Worm (Caenorhabditis elegans) whole organism, young adult: ENCODE data around the gene unc-79.

ENCODE experiments used
- B0019.2 ChIP-seq: fragments of 200-800 bp; sonication (Bioruptor generic); conservative IDR thresholded peaks from 2 replicates; pipeline ENCODE4 v1.3.6; 2022; ENCODE audit warnings: missing genetic modification reagents, missing genetic modification characterization, missing compliant biosample characterization
- D2030.7 ChIP-seq: fragments of 200-800 bp; sonication (Bioruptor generic); IDR thresholded peaks from 2 replicates; pipeline ENCODE4 v1.3.6; 2022; ENCODE audit warnings: missing genetic modification reagents, missing genetic modification characterization, missing compliant biosample characterization
- F22D6.2 ChIP-seq: sonication (generic microtip); optimal IDR thresholded peaks from 2 replicates; lab custom pipeline; 2016; ENCODE audit warnings: mild to moderate bottlenecking, missing genetic modification characterization, missing compliant biosample characterization
- F33H1.4 ChIP-seq: fragments of 200-800 bp; sonication (Bioruptor generic); IDR thresholded peaks from 2 replicates; pipeline ENCODE4 v1.3.6; 2022; ENCODE audit warnings: missing genetic modification reagents, missing genetic modification characterization, missing compliant biosample characterization
- F39B2.1 ChIP-seq: fragments of 200-800 bp; sonication (Bioruptor generic); IDR thresholded peaks from 2 replicates; pipeline ENCODE4 v1.3.6; 2022; ENCODE audit warnings: missing genetic modification reagents, missing genetic modification characterization, missing compliant biosample characterization
- K11D2.4 ChIP-seq: fragments of 200-800 bp; sonication (Bioruptor generic); IDR thresholded peaks from 2 replicates; pipeline ENCODE4 v1.3.6; 2022; ENCODE audit warnings: missing genetic modification reagents, missing genetic modification characterization, missing compliant biosample characterization
- Y56A3A.18 ChIP-seq: fragments of 200-800 bp; sonication (Bioruptor generic); IDR thresholded peaks from 2 replicates; pipeline ENCODE4 v1.3.6; 2022; ENCODE audit warnings: missing genetic modification reagents, missing genetic modification characterization, missing compliant biosample characterization
- akir-1 ChIP-seq: fragments of 200-800 bp; sonication (Bioruptor generic); optimal IDR thresholded peaks from 2 replicates; lab custom pipeline; 2018; ENCODE audit warnings: mild to moderate bottlenecking, missing genetic modification characterization, moderate library complexity, missing compliant biosample characterization
- ama-1 ChIP-seq, 3 experiments: fragments of 150-350 bp in 1 of 3; sonication (generic microtip) in 2 of 3; optimal IDR thresholded peaks; 2 replicates each; lab custom pipeline; 2014 to 2018; ENCODE audit warnings: missing biosample characterization in 2 of 3, missing genetic modification characterization in 2 of 3, missing genetic modification reagents in 2 of 3
- attf-6 ChIP-seq: fragments of 200-800 bp; sonication (Bioruptor generic); IDR thresholded peaks from 2 replicates; pipeline ENCODE4 v1.3.6; 2022; ENCODE audit warnings: missing genetic modification reagents, missing genetic modification characterization, missing compliant biosample characterization
- bed-1 ChIP-seq: fragments of 200-800 bp; sonication (Bioruptor generic); IDR thresholded peaks from 2 replicates; pipeline ENCODE4 v1.3.6; 2022; ENCODE audit warnings: missing genetic modification reagents, missing genetic modification characterization, missing compliant biosample characterization
- cebp-1 ChIP-seq, 2 experiments: fragments of 200-800 bp in 1 of 2; sonication (Bioruptor generic) in 1 of 2; sonication (generic microtip) in 1 of 2; IDR thresholded peaks in 1 of 2; optimal IDR thresholded peaks in 1 of 2; 2 replicates each; pipeline versions ENCODE4 v1.3.6 to Lab custom; 2017 to 2022; ENCODE audit warnings: missing compliant biosample characterization in 2 of 2, missing genetic modification characterization in 2 of 2, mild to moderate bottlenecking in 1 of 2, missing genetic modification reagents in 1 of 2, moderate library complexity in 1 of 2
- ceh-100 ChIP-seq: fragments of 200-800 bp; sonication (Bioruptor generic); IDR thresholded peaks from 2 replicates; pipeline ENCODE4 v1.3.6; 2022; ENCODE audit warnings: missing genetic modification reagents, missing genetic modification characterization, missing compliant biosample characterization
- ceh-27 ChIP-seq: fragments of 200-800 bp; sonication (Bioruptor generic); optimal IDR thresholded peaks from 2 replicates; lab custom pipeline; 2018; ENCODE audit warnings: mild to moderate bottlenecking, missing genetic modification characterization, moderate library complexity, missing compliant biosample characterization
- ceh-91 ChIP-seq: fragments of 200-800 bp; sonication (Bioruptor generic); IDR thresholded peaks from 2 replicates; pipeline ENCODE4 v1.3.6; 2022; ENCODE audit warnings: missing genetic modification reagents, missing genetic modification characterization, missing compliant biosample characterization
- chd-7 ChIP-seq: sonication (generic microtip); optimal IDR thresholded peaks from 2 replicates; lab custom pipeline; 2016; ENCODE audit warnings: mild to moderate bottlenecking, missing genetic modification characterization, moderate library complexity, missing compliant biosample characterization
- dox-1 ChIP-seq: fragments of 200-800 bp; sonication (Bioruptor generic); IDR thresholded peaks from 2 replicates; pipeline ENCODE4 v1.3.6; 2022; ENCODE audit warnings: missing genetic modification reagents, missing genetic modification characterization, missing compliant biosample characterization
- dpff-1 ChIP-seq: sonication (generic microtip); optimal IDR thresholded peaks from 2 replicates; lab custom pipeline; 2017; ENCODE audit warnings: mild to moderate bottlenecking, missing genetic modification characterization, missing compliant biosample characterization
- dpl-1 ChIP-seq: fragments of 150-350 bp; optimal IDR thresholded peaks from 2 replicates; lab custom pipeline; 2014; ENCODE audit warnings: missing biosample characterization, missing genetic modification reagents, missing genetic modification characterization
- efl-1 ChIP-seq: fragments of 150-350 bp; optimal IDR thresholded peaks from 2 replicates; lab custom pipeline; 2014; ENCODE audit warnings: missing biosample characterization, missing genetic modification reagents, missing genetic modification characterization
- egl-44 ChIP-seq: fragments of 200-800 bp; sonication (Bioruptor generic); IDR thresholded peaks from 2 replicates; pipeline ENCODE4 v1.3.6; 2022; ENCODE audit warnings: missing genetic modification reagents, missing genetic modification characterization, missing compliant biosample characterization
- egrh-3 ChIP-seq: fragments of 200-800 bp; sonication (Bioruptor generic); IDR thresholded peaks from 2 replicates; pipeline ENCODE4 v1.3.6; 2022; ENCODE audit warnings: missing genetic modification reagents, missing genetic modification characterization, missing compliant biosample characterization
- hlh-26 ChIP-seq: fragments of 200-800 bp; sonication (Bioruptor generic); conservative IDR thresholded peaks from 2 replicates; pipeline ENCODE4 v1.3.6; 2022; ENCODE audit warnings: missing genetic modification reagents, missing genetic modification characterization, missing compliant biosample characterization
- hmg-1.2 ChIP-seq: fragments of 200-800 bp; sonication (Bioruptor generic); IDR thresholded peaks from 2 replicates; pipeline ENCODE4 v1.3.6; 2022; ENCODE audit warnings: missing genetic modification reagents, missing genetic modification characterization, missing compliant biosample characterization
- hrde-1 ChIP-seq: sonication (generic microtip); optimal IDR thresholded peaks from 2 replicates; lab custom pipeline; 2016; ENCODE audit warnings: missing genetic modification characterization, mild to moderate bottlenecking, missing compliant biosample characterization, moderate library complexity, missing genotype, missing genetic modification reagents, borderline replicate concordance
- hsf-1 ChIP-seq: fragments of 200-800 bp; sonication (Bioruptor generic); IDR thresholded peaks from 2 replicates; pipeline ENCODE4 v1.3.6; 2022; ENCODE audit warnings: missing genetic modification reagents, missing genetic modification characterization, missing compliant biosample characterization
- let-526 ChIP-seq: fragments of 200-800 bp; sonication (Bioruptor generic); IDR thresholded peaks from 2 replicates; pipeline ENCODE4 v1.3.6; 2022; ENCODE audit warnings: missing genetic modification reagents, missing genetic modification characterization, missing compliant biosample characterization
- lin-26 ChIP-seq: fragments of 200-800 bp; sonication (Bioruptor generic); IDR thresholded peaks from 2 replicates; pipeline ENCODE4 v1.3.6; 2022; ENCODE audit warnings: missing genetic modification reagents, missing genetic modification characterization, missing compliant biosample characterization
- lin-40 ChIP-seq: sonication (generic microtip); optimal IDR thresholded peaks from 2 replicates; lab custom pipeline; 2016; ENCODE audit warnings: missing genetic modification characterization, mild to moderate bottlenecking, missing compliant biosample characterization, missing genotype, missing genetic modification reagents
- lin-54 ChIP-seq: fragments of 200-800 bp; sonication (Bioruptor generic); optimal IDR thresholded peaks from 2 replicates; lab custom pipeline; 2018; ENCODE audit warnings: mild to moderate bottlenecking, missing genetic modification characterization, missing compliant biosample characterization
- lsl-1 ChIP-seq: fragments of 200-800 bp; sonication (Bioruptor generic); optimal IDR thresholded peaks from 2 replicates; lab custom pipeline; 2018; ENCODE audit warnings: mild to moderate bottlenecking, missing genetic modification characterization, moderate library complexity, missing compliant biosample characterization
- madf-3 ChIP-seq: fragments of 200-800 bp; sonication (Bioruptor generic); IDR thresholded peaks from 2 replicates; pipeline ENCODE4 v1.3.6; 2022; ENCODE audit warnings: missing genetic modification reagents, missing genetic modification characterization, missing compliant biosample characterization
- madf-6 ChIP-seq: fragments of 200-800 bp; sonication (Bioruptor generic); IDR thresholded peaks from 2 replicates; pipeline ENCODE4 v1.3.6; 2022; ENCODE audit warnings: missing genetic modification reagents, missing genetic modification characterization, missing compliant biosample characterization
- madf-8 ChIP-seq: fragments of 200-800 bp; sonication (Bioruptor generic); conservative IDR thresholded peaks from 2 replicates; pipeline ENCODE4 v1.3.6; 2022; ENCODE audit warnings: missing genetic modification reagents, missing genetic modification characterization, missing compliant biosample characterization
- mel-28 ChIP-seq: sonication (generic microtip); optimal IDR thresholded peaks from 2 replicates; lab custom pipeline; 2016; ENCODE audit warnings: borderline replicate concordance, mild to moderate bottlenecking, missing genetic modification characterization, missing compliant biosample characterization
- mes-4 ChIP-seq: sonication (generic microtip); optimal IDR thresholded peaks from 2 replicates; lab custom pipeline; 2016; ENCODE audit warnings: missing genotype, missing genetic modification characterization, missing compliant biosample characterization
- nfya-2 ChIP-seq: fragments of 200-800 bp; sonication (Bioruptor generic); IDR thresholded peaks from 2 replicates; pipeline ENCODE4 v1.3.6; 2022; ENCODE audit warnings: missing genetic modification reagents, missing genetic modification characterization, missing compliant biosample characterization
- nhr-27 ChIP-seq: fragments of 200-800 bp; sonication (Bioruptor generic); optimal IDR thresholded peaks from 2 replicates; lab custom pipeline; 2018; ENCODE audit warnings: mild to moderate bottlenecking, missing genetic modification characterization, moderate library complexity, missing compliant biosample characterization
- snpc-1.1 ChIP-seq: sonication (generic microtip); optimal IDR thresholded peaks from 2 replicates; lab custom pipeline; 2017; ENCODE audit warnings: missing genetic modification characterization, mild to moderate bottlenecking, missing compliant biosample characterization, antibody characterized with exemption, moderate library complexity, missing genotype, missing genetic modification reagents; ENCODE audit not compliant: insufficient read depth
- snpc-4 ChIP-seq, 5 experiments: fragments of 150-350 bp in 1 of 5; sonication (generic microtip) in 4 of 5; optimal IDR thresholded peaks; 2 replicates each; lab custom pipeline; 2014 to 2018; ENCODE audit warnings: missing genetic modification characterization in 5 of 5, missing biosample characterization in 3 of 5, antibody characterized with exemption in 2 of 5, mild to moderate bottlenecking in 2 of 5, missing compliant biosample characterization in 2 of 5, missing genotype in 2 of 5, moderate library complexity in 2 of 5, missing genetic modification reagents in 1 of 5
- tlf-1 ChIP-seq: fragments of 200-800 bp; sonication (Bioruptor generic); optimal IDR thresholded peaks from 2 replicates; lab custom pipeline; 2018; ENCODE audit warnings: mild to moderate bottlenecking, missing genetic modification characterization, missing compliant biosample characterization
- unc-130 ChIP-seq: sonication (generic microtip); optimal IDR thresholded peaks from 2 replicates; lab custom pipeline; 2016; ENCODE audit warnings: missing genetic modification reagents, missing genetic modification characterization, missing compliant biosample characterization
- zfh-2 ChIP-seq: fragments of 200-800 bp; sonication (Bioruptor generic); conservative IDR thresholded peaks from 2 replicates; pipeline ENCODE4 v1.3.6; 2022; ENCODE audit warnings: missing genetic modification reagents, missing genetic modification characterization, missing compliant biosample characterization

Gene unc-79

DNA sequence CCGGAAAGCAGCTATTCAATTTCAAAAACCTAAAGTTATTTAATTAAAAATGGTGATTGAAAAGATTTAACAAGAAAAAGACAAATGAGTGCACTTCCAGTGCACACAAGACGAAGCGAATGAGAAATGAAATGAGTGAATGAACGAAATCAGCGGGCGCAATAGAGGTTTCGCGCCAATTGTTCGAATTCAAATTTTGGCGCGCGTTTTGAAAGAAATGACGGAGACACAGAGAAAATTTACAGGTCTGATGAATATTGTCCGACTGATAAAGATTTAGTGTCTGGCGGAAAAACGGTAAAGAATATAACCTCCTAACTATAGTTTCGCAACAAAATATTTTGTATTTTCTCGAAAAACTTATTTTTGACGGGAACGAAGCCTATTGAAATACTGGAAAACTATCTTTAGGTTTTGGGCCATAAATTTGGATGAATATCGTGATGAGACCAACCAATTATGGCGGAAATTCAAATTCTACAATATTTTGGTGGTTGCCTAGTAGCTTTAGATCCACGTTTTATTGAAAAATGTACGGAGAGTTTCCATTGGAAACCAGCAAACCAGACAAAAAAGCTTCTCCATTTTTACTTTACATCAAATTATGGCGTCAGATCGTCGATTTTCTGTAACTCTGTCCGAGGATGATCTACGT lies 29.1 kb downstream of the unc-79 start, which contains the start of gene C03C10.7 (continued):
- TF ChIP-seq D2030.7, result peak; percentile 55
- no peak for TF ChIP-seq snpc-1.1 (tag; lab: Kevin White, UChicago)
- TF ChIP-seq nhr-27 (tag; lab: Kevin White, UChicago), result no peak
- TF ChIP-seq hlh-26 (GFP tag; lab: Robert Waterston, UW), result no peak
- no peak for TF ChIP-seq ceh-27 (GFP tag; lab: Kevin White, UChicago)
- TF ChIP-seq hrde-1 (tag; lab: Kevin White, UChicago), result peak; percentile 7
- TF ChIP-seq lin-40 (tag; lab: Kevin White, UChicago), result no peak
- TF ChIP-seq hsf-1 (GFP tag; lab: Robert Waterston, UW), result peak; percentile 80
- peak; percentile 74 for TF ChIP-seq lin-54 (GFP tag; lab: Kevin White, UChicago)
- peak; percentile 83 for TF ChIP-seq madf-3 (GFP tag; lab: Robert Waterston, UW)
- peak; percentile 60 for TF ChIP-seq F33H1.4
- TF ChIP-seq lin-26 (GFP tag; lab: Robert Waterston, UW), result 0 out of 2 replicates have a peak, but pooled peaks have one; percentile 10
- TF ChIP-seq lsl-1 (GFP tag; lab: Kevin White, UChicago), result peak; percentile 51
- TF ChIP-seq mel-28, result no peak
- TF ChIP-seq madf-6 (GFP tag; lab: Robert Waterston, UW), result peak; percentile 98
- TF ChIP-seq efl-1 (GFP tag; lab: Kevin White, UChicago), result peak; percentile 91
- no peak for TF ChIP-seq snpc-4 (GFP tag; optimal IDR thresholded peaks at IDR 0.05; lab: Kevin White, UChicago)
- peak in 1 of 4 experiments; percentile 12 for TF ChIP-seq snpc-4 (tag; optimal IDR thresholded peaks at IDR 0.05; lab: Kevin White, UChicago)
- no peak for TF ChIP-seq Y56A3A.18 (GFP tag; lab: Robert Waterston, UW)
- TF ChIP-seq B0019.2 (GFP tag; lab: Robert Waterston, UW), result no peak
- no peak for TF ChIP-seq zfh-2 (GFP tag; lab: Robert Waterston, UW)
- no peak for TF ChIP-seq dpff-1 (tag; lab: Kevin White, UChicago)
- no peak for TF ChIP-seq F39B2.1
- peak; percentile 17 for TF ChIP-seq unc-130 (GFP tag; lab: Kevin White, UChicago)
- TF ChIP-seq mes-4 (tag; lab: Kevin White, UChicago), result no peak
- peak; percentile 74 for TF ChIP-seq ceh-91 (GFP tag; lab: Robert Waterston, UW)
- no peak for TF ChIP-seq egl-44 (GFP tag; lab: Robert Waterston, UW)
- no peak for TF ChIP-seq K11D2.4 (GFP tag; lab: Robert Waterston, UW)
- no peak for TF ChIP-seq ceh-100 (GFP tag; lab: Robert Waterston, UW)
- peak; percentile 67 for TF ChIP-seq dpl-1
- TF ChIP-seq ama-1 (optimal IDR thresholded peaks at IDR 0.05; lab: Kevin White, UChicago), result no peak
- no peak for TF ChIP-seq ama-1 (GFP tag; optimal IDR thresholded peaks at IDR 0.05; lab: Kevin White, UChicago)
- no peak for TF ChIP-seq attf-6 (GFP tag; lab: Robert Waterston, UW)
- TF ChIP-seq F22D6.2 (tag; lab: Kevin White, UChicago), result no peak
- TF ChIP-seq madf-8, result peak; percentile 89
- TF ChIP-seq tlf-1 (GFP tag; lab: Kevin White, UChicago), result peak; percentile 3

DNA sequence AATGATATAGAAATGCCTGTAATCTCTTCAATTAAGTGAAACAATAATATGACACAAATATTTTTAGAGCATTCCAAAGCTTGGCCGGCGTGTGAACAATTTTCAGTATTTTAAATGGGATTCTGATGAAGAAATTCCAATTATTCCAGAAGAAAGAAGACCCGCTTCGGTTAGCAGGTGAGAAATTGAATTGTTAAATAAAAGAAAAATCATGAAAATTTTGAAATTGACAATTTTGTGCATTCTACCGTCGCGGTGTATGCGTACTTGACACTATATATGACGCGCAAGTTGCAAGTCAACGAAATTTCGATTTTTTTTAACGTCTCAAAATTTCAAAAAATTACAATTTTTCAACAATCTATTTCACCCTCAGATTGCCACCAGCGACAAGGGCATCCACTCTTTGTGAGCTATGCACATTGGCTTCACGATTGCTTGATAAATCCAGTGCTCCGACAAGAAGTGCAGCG lies 30.0 kb downstream of the unc-79 start:
- no peak for TF ChIP-seq unc-130 (GFP tag; lab: Kevin White, UChicago)
- TF ChIP-seq D2030.7, result 0 out of 2 replicates have a peak, but pooled peaks have one; percentile 21
- peak; percentile 5; the same call in 1 of the 2 replicates for TF ChIP-seq hmg-1.2
- no peak for TF ChIP-seq lin-54 (GFP tag; lab: Kevin White, UChicago)
- TF ChIP-seq bed-1 (GFP tag; lab: Robert Waterston, UW), result no peak
- no peak for TF ChIP-seq let-526 (GFP tag; lab: Robert Waterston, UW)
- TF ChIP-seq dox-1, result peak; percentile 31; the same call in 1 of the 2 replicates
- TF ChIP-seq egrh-3, result no peak
- TF ChIP-seq nfya-2 (GFP tag; lab: Robert Waterston, UW), result no peak
- TF ChIP-seq mel-28, result peak; percentile 61
- no peak for TF ChIP-seq egl-44 (GFP tag; lab: Robert Waterston, UW)
- TF ChIP-seq cebp-1 (GFP tag; IDR thresholded peaks at IDR 0.05; lab: Robert Waterston, UW), result no peak
- peak; percentile 24 for TF ChIP-seq cebp-1 (tag; optimal IDR thresholded peaks at IDR 0.05; lab: Kevin White, UChicago)
- TF ChIP-seq mes-4 (tag; lab: Kevin White, UChicago), result no peak
- TF ChIP-seq madf-6 (GFP tag; lab: Robert Waterston, UW), result peak; percentile 79
- peak; percentile 21; the same call in 1 of the 2 replicates for TF ChIP-seq ceh-100 (GFP tag; lab: Robert Waterston, UW)
- peak; percentile 17 for TF ChIP-seq lin-40 (tag; lab: Kevin White, UChicago)
- peak; percentile 35 for TF ChIP-seq chd-7 (tag; lab: Kevin White, UChicago)
- no peak for TF ChIP-seq akir-1 (GFP tag; lab: Kevin White, UChicago)
